Fruit fly (Drosophila melanogaster): ENCODE data around the gene rdo.

DNA sequence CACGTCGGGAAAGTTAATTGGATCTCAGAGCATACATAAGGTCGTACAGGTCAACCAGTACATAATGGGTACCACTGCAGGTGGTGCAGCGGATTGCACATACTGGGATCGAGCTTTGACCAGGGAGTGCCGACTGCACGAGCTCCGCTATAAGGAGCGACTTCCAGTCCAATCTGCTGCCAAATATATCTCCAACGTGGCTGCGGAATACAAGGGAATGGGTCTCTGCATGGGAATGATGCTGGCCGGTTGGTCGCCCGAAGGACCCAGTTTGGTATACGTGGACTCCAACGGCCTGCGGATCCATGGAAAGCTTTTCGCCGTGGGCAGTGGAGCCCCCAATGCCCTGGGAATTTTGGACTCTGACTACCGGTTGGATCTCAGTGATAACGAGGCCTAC is 21.4 kb upstream of the rdo start:
- TF ChIP-seq CG6808 (GFP tag; optimal IDR thresholded peaks at IDR 0.05) = no peak
- TF ChIP-seq achi (GFP tag; optimal IDR thresholded peaks at IDR 0.05) = no peak

Data from whole organism, prepupa.